Worm (Caenorhabditis elegans): Measurements from ENCODE around the gene Y32F6B.9.

ce11 chrV:10478097-10478828 lies at the start of gene Y32F6B.9, which contains the start of gene crp-1:
- no peak for TF ChIP-seq dao-5 (tag; optimal IDR thresholded peaks at IDR 0.05)
- TF ChIP-seq him-1 (tag; optimal IDR thresholded peaks at IDR 0.05): no peak
- no peak for TF ChIP-seq W03F9.2 (tag; optimal IDR thresholded peaks at IDR 0.05)

Measured in whole organism, L4/young adult.